Worm (Caenorhabditis elegans): Measurements from ENCODE around the gene Y38H8A.7.

Gene Y38H8A.7

ce11 chrIV:13455200-13455599, at the start of gene Y38H8A.7:
TSS of gene Y38H8A.7 (plus strand) at chrIV:13455500.
- TF ChIP-seq dox-1 (GFP tag; IDR thresholded peaks at IDR 0.05) (peak; percentile 42; the same call in 1 of the 2 replicates), egrh-3 (GFP tag; IDR thresholded peaks at IDR 0.05) (peak; percentile 25; the same call in 1 of the 2 replicates)

DNA sequence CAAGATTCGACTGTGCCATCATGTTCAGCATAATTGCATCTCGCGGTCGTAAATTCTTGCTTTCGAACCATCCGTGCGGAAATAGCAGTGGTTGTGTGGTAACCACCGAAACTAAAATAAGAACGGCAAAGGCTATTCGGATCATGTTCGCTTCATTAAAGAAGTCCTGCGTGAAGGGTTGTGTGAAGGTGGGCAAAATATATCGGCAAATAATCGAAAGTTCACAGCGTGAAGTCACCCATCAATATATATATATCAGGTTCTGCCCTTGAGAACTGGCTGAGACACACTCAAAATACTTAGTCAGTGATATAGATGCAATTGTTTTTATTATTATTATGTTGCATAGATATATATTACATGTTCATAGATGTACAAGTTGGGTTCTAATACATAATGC, 47.3 kb upstream of the Y38H8A.7 start, which contains the start of gene Y62E10A.19:
Gene Y62E10A.19 (minus strand): TSS at position 289 of the 400 bp plus-strand sequence.
- no peak for TF ChIP-seq lsy-27 (tag; optimal IDR thresholded peaks at IDR 0.05; ENCODE audit: borderline replicate concordance, insufficient read depth)
- no peak for TF ChIP-seq snpc-4 (GFP tag; optimal IDR thresholded peaks at IDR 0.05)
- TF ChIP-seq snpc-4 (tag; optimal IDR thresholded peaks at IDR 0.05) = no peak
- no peak for TF ChIP-seq nfya-1 (tag; optimal IDR thresholded peaks at IDR 0.05; ENCODE audit: borderline replicate concordance, insufficient read depth)
- no peak for TF ChIP-seq somi-1 (GFP tag; optimal IDR thresholded peaks at IDR 0.05)

- TF ChIP-seq egl-44 (GFP tag; IDR thresholded peaks at IDR 0.05) = no peak
- TF ChIP-seq pbrm-1 (GFP tag; IDR thresholded peaks at IDR 0.05) = no peak
- no peak for TF ChIP-seq ets-4 (GFP tag; optimal IDR thresholded peaks at IDR 0.05)
- TF ChIP-seq madf-8 (GFP tag; conservative IDR thresholded peaks at IDR 0.05) = no peak
- TF ChIP-seq mel-28 (tag; optimal IDR thresholded peaks at IDR 0.05; ENCODE audit: borderline replicate concordance) = no peak
- TF ChIP-seq hmg-1.2 (GFP tag; IDR thresholded peaks at IDR 0.05) = peak; percentile 28; the same call in 1 of the 2 replicates
These were observed 42.4 kb upstream of the Y38H8A.7 start, which contains the start of gene gcl-1 for ce11 chrIV:13412845-13413383. TSS of gene gcl-1 (minus strand) at chrIV:13412895.

ce11 chrIV:13415739-13416271, 39.5 kb upstream of the Y38H8A.7 start, which contains the start of the genes pik-1 and aptf-2:
TSS of gene pik-1 (plus strand) at chrIV:13416041.
TSS of gene aptf-2 (minus strand) at chrIV:13416051.
- TF ChIP-seq fkh-3 (tag; optimal IDR thresholded peaks at IDR 0.05) (no peak), cebp-1 (GFP tag; IDR thresholded peaks at IDR 0.05) (no peak), cebp-1 (tag; optimal IDR thresholded peaks at IDR 0.05) (no peak), ztf-6 (GFP tag; IDR thresholded peaks at IDR 0.05) (no peak), ceh-79 (tag; optimal IDR thresholded peaks at IDR 0.05) (no peak), snpc-4 (GFP tag; optimal IDR thresholded peaks at IDR 0.05) (no peak), snpc-4 (tag; optimal IDR thresholded peaks at IDR 0.05) (peak in 1 of 4 experiments; percentile 10), rpc-1 (optimal IDR thresholded peaks at IDR 0.05) (no peak), rpc-1 (tag; optimal IDR thresholded peaks at IDR 0.05) (no peak), D2030.7 (GFP tag; IDR thresholded peaks at IDR 0.05) (peak; percentile 48), lsl-1 (GFP tag; optimal IDR thresholded peaks at IDR 0.05) (peak; percentile 13), ccch-3 (GFP tag; optimal IDR thresholded peaks at IDR 0.05) (no peak), egl-44 (GFP tag; IDR thresholded peaks at IDR 0.05) (no peak), dpff-1 (tag; optimal IDR thresholded peaks at IDR 0.05) (no peak), lag-1 (GFP tag; IDR thresholded peaks at IDR 0.05) (no peak), lin-35 (GFP tag; optimal IDR thresholded peaks at IDR 0.05) (peak in 1 of 3 experiments; percentile 3), ceh-27 (GFP tag; optimal IDR thresholded peaks at IDR 0.05) (no peak), ceh-91 (GFP tag; IDR thresholded peaks at IDR 0.05) (0 out of 2 replicates have a peak, but pooled peaks have one; percentile 13), sptf-2 (GFP tag; optimal IDR thresholded peaks at IDR 0.05) (no peak), F49E8.2 (tag; optimal IDR thresholded peaks at IDR 0.05; ENCODE audit: insufficient read depth) (no peak), ztf-3 (GFP tag; optimal IDR thresholded peaks at IDR 0.05) (no peak), Y56A3A.18 (GFP tag; IDR thresholded peaks at IDR 0.05) (no peak), sdz-38 (tag; optimal IDR thresholded peaks at IDR 0.05) (no peak), gei-17 (GFP tag; optimal IDR thresholded peaks at IDR 0.05) (no peak), F55B11.4 (tag; optimal IDR thresholded peaks at IDR 0.05; ENCODE audit: borderline replicate concordance, insufficient read depth) (no peak), F52B5.7 (tag; optimal IDR thresholded peaks at IDR 0.05) (no peak), nhr-120 (GFP tag; IDR thresholded peaks at IDR 0.05) (no peak), bed-1 (GFP tag; IDR thresholded peaks at IDR 0.05) (no peak), nhr-27 (tag; optimal IDR thresholded peaks at IDR 0.05) (no peak), nfya-2 (GFP tag; IDR thresholded peaks at IDR 0.05) (no peak), hsf-1 (GFP tag; IDR thresholded peaks at IDR 0.05) (peak; percentile 70), Y95B8A.8 (GFP tag; IDR thresholded peaks at IDR 0.05) (no peak)
